Worm (Caenorhabditis elegans) whole organism, midembryonic: ENCODE data around the gene mltn-10.

Source experiments
- T22C8.4 ChIP-seq: fragments of 200-800 bp; sonication (Bioruptor generic); IDR thresholded peaks from 2 replicates; pipeline ENCODE4 v1.3.6; 2022; ENCODE audit warnings: missing genetic modification characterization, missing compliant biosample characterization
- flt-1 ChIP-seq: fragments of 200-800 bp; sonication (Bioruptor generic); IDR thresholded peaks from 2 replicates; pipeline ENCODE4 v1.3.6; 2022; ENCODE audit warnings: missing genetic modification characterization, missing compliant biosample characterization
- klf-2 ChIP-seq: fragments of 200-800 bp; sonication (Bioruptor generic); conservative IDR thresholded peaks from 2 replicates; pipeline ENCODE4 v1.3.6; 2022; ENCODE audit warnings: missing genetic modification reagents, missing genetic modification characterization, missing compliant biosample characterization
- med-1 ChIP-seq: sonication (generic microtip); optimal IDR thresholded peaks from 2 replicates; lab custom pipeline; 2017; ENCODE audit warnings: missing genetic modification characterization, mild to moderate bottlenecking, missing compliant biosample characterization, antibody characterized with exemption, missing genetic modification reagents; ENCODE audit not compliant: insufficient read depth
- ref-1 ChIP-seq: fragments of 200-800 bp; sonication (Bioruptor generic); conservative IDR thresholded peaks from 2 replicates; pipeline ENCODE4 v1.3.6; 2022; ENCODE audit warnings: missing genetic modification reagents, missing genetic modification characterization, missing compliant biosample characterization
- tab-1 ChIP-seq: fragments of 200-800 bp; sonication (Bioruptor generic); IDR thresholded peaks from 2 replicates; pipeline ENCODE4 v1.3.6; 2022; ENCODE audit warnings: missing genetic modification characterization, missing compliant biosample characterization
- ztf-23 ChIP-seq: fragments of 200-800 bp; sonication (Bioruptor generic); IDR thresholded peaks from 2 replicates; pipeline ENCODE4 v1.3.6; 2022; ENCODE audit warnings: missing genetic modification reagents, missing genetic modification characterization, missing compliant biosample characterization
- ztf-29 ChIP-seq: fragments of 200-800 bp; sonication (Bioruptor generic); IDR thresholded peaks from 2 replicates; pipeline ENCODE4 v1.3.6; 2022; ENCODE audit warnings: missing genetic modification reagents, missing genetic modification characterization, missing compliant biosample characterization

- TF ChIP-seq T22C8.4 (GFP tag; lab: Robert Waterston, UW) (no peak), klf-2 (no peak), tab-1 (GFP tag; lab: Robert Waterston, UW) (no peak), flt-1 (no peak), ztf-23 (GFP tag; lab: Robert Waterston, UW) (no peak), ref-1 (GFP tag; lab: Robert Waterston, UW) (no peak), ztf-29 (GFP tag; lab: Robert Waterston, UW) (no peak), med-1 (GFP tag; lab: Kevin White, UChicago) (no peak)
These were observed 6.5 kb upstream of the mltn-10 start for ce11 chrII:14616402-14616801.
